Worm (Caenorhabditis elegans) whole organism, L3 larva: Measurements from ENCODE around the gene srh-231.

Source experiments
- ZK546.5 ChIP-seq: sonication (generic microtip); optimal IDR thresholded peaks from 2 replicates; lab custom pipeline; 2017; ENCODE audit warnings: missing biosample characterization, missing genetic modification characterization
- ceh-82 ChIP-seq: fragments of 150-350 bp; optimal IDR thresholded peaks from 2 replicates; lab custom pipeline; 2014; ENCODE audit warnings: missing biosample characterization, missing genetic modification characterization
- eor-1 ChIP-seq, 2 experiments: fragments of 150-350 bp; optimal IDR thresholded peaks; 2 replicates each; lab custom pipeline; 2014 to 2018; ENCODE audit warnings: missing biosample characterization in 2 of 2, missing genetic modification characterization in 2 of 2
- nfya-1 ChIP-seq: sonication (generic microtip); optimal IDR thresholded peaks from 2 replicates; lab custom pipeline; 2017; ENCODE audit warnings: missing genetic modification characterization, mild to moderate bottlenecking, missing compliant biosample characterization, antibody characterized with exemption, moderate library complexity; ENCODE audit not compliant: insufficient read depth
- nhr-43 ChIP-seq: sonication (generic microtip); optimal IDR thresholded peaks from 2 replicates; lab custom pipeline; 2016; ENCODE audit warnings: mild to moderate bottlenecking, missing genetic modification characterization, missing compliant biosample characterization; ENCODE audit not compliant: poor library complexity, severe bottlenecking

DNA sequence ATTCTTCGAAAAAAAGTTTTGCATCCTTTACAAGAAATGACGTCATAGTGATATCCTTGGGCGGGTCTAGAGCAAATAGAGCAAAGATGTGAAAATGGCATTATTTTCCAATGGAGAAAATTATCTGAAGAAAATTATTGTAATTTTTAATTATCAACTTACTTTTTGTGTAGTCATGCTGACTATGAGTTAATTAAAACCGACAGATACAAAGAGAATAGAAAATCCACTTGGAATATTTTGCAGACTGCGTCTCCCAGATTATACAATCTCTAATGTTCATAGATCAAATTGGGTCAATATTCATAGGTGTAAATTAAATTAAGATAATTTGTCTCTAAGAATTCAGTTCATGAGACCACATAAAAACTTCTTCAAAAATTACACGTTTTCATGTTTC lies 2.5 kb downstream of the srh-231 start, which contains the start of gene nhr-149:
- TF ChIP-seq eor-1 (tag; optimal IDR thresholded peaks at IDR 0.05; lab: Kevin White, UChicago) (no peak), nfya-1 (tag; lab: Kevin White, UChicago) (no peak), ceh-82 (tag; lab: Kevin White, UChicago) (no peak), ZK546.5 (tag; lab: Kevin White, UChicago) (no peak), nhr-43 (tag; lab: Kevin White, UChicago) (no peak)
